Worm (Caenorhabditis elegans) whole organism, late embryonic: ENCODE data around the gene ZK829.3.

Experiments
- F13H6.1 ChIP-seq: sonication (generic microtip); optimal IDR thresholded peaks from 2 replicates; lab custom pipeline; 2016; ENCODE audit warnings: missing genetic modification characterization, missing compliant biosample characterization
- ama-1 ChIP-seq: fragments of 150-350 bp; optimal IDR thresholded peaks from 2 replicates; lab custom pipeline; 2014
- hlh-30 ChIP-seq: sonication (generic microtip); optimal IDR thresholded peaks from 2 replicates; lab custom pipeline; 2017; ENCODE audit warnings: antibody characterized with exemption, missing genetic modification characterization, missing compliant biosample characterization; ENCODE audit not compliant: insufficient read depth
- lin-11 ChIP-seq: fragments of 200-800 bp; sonication (Bioruptor generic); optimal IDR thresholded peaks from 2 replicates; lab custom pipeline; 2018; ENCODE audit warnings: mild to moderate bottlenecking, missing genetic modification characterization, missing compliant biosample characterization
- nhr-11 ChIP-seq: fragments of 150-350 bp; optimal IDR thresholded peaks from 2 replicates; lab custom pipeline; 2014; ENCODE audit warnings: missing biosample characterization, missing genetic modification characterization
- pha-4 ChIP-seq: fragments of 150-350 bp; optimal IDR thresholded peaks from 2 replicates; lab custom pipeline; 2018; ENCODE audit warnings: missing biosample characterization, missing genetic modification reagents, missing genetic modification characterization
- pqm-1 ChIP-seq: sonication (generic microtip); optimal IDR thresholded peaks from 2 replicates; lab custom pipeline; 2016; ENCODE audit warnings: missing genetic modification characterization, missing compliant biosample characterization

DNA sequence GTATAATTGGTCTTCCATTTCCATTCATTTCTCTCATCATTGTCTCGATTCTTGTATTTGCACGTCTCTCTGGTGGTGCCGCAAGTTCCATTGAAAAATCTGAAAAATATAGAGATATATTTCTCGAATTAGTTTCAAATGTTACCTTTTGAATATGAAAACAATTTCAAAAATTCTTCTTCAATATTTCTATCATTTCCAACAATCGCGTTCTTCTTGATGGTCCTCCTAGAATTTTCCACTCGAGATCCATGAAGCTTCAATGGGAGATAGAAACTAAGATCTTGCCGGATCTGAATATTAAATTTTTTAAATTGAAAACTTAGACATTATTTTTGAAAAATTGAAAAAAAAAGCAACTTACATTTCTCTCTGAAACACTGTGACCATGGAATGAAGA is 26.5 kb downstream of the ZK829.3 start:
- TF ChIP-seq pha-4 (no peak), hlh-30 (tag; lab: Kevin White, UChicago) (no peak), pqm-1 (tag; lab: Kevin White, UChicago) (no peak), lin-11 (tag; lab: Kevin White, UChicago) (no peak), F13H6.1 (no peak), ama-1 (lab: Kevin White, UChicago) (no peak), nhr-11 (tag; lab: Kevin White, UChicago) (no peak)
